Fruit fly (Drosophila melanogaster) whole organism, embryonic: ENCODE results near the gene CG31327.
A peak's percentile ranks its signal among the peaks of the same experiment; 100 is the strongest.

ENCODE experiments used
- CG11696 ChIP-seq: fragments of 200-800 bp; sonication (Bioruptor generic); IDR thresholded peaks from 2 replicates; pipeline ENCODE4 v1.3.6; 2022; ENCODE audit warnings: missing biosample characterization, missing genetic modification characterization
- CG12299 ChIP-seq: fragments of 200-800 bp; sonication (Bioruptor generic); optimal IDR thresholded peaks from 2 replicates; lab custom pipeline; 2018; ENCODE audit warnings: missing biosample characterization, mild to moderate bottlenecking, missing genetic modification characterization
- CG13624 ChIP-seq: fragments of 200-800 bp; sonication (Bioruptor generic); optimal IDR thresholded peaks from 2 replicates; lab custom pipeline; 2016; ENCODE audit warnings: missing biosample characterization, missing genetic modification characterization
- CG14860 ChIP-seq: fragments of 200-800 bp; sonication (Bioruptor generic); IDR thresholded peaks from 3 replicates; pipeline ENCODE4 v1.3.6; 2022; ENCODE audit warnings: missing biosample characterization, missing genetic modification characterization; ENCODE audit not compliant: partially characterized antibody
- CG15073 ChIP-seq: fragments of 200-800 bp; sonication (Bioruptor generic); optimal IDR thresholded peaks from 2 replicates; lab custom pipeline; 2016; ENCODE audit warnings: missing biosample characterization, missing genetic modification characterization
- CG17568 ChIP-seq: fragments of 200-800 bp; sonication (Bioruptor generic); optimal IDR thresholded peaks from 2 replicates; lab custom pipeline; 2018; ENCODE audit warnings: missing biosample characterization, mild to moderate bottlenecking, missing genetic modification characterization, moderate library complexity
- CG18476 ChIP-seq: fragments of 200-800 bp; sonication (Bioruptor generic); optimal IDR thresholded peaks from 2 replicates; lab custom pipeline; 2016; ENCODE audit warnings: missing biosample characterization, mild to moderate bottlenecking, missing genetic modification characterization
- CG34376 ChIP-seq: fragments of 200-800 bp; sonication (Bioruptor generic); optimal IDR thresholded peaks from 2 replicates; lab custom pipeline; 2018; ENCODE audit warnings: missing biosample characterization, mild to moderate bottlenecking, missing genetic modification characterization
- CG3726 ChIP-seq: fragments of 200-800 bp; sonication (Bioruptor generic); IDR thresholded peaks from 3 replicates; pipeline ENCODE4, ENCODE4 v1.3.6; 2022; ENCODE audit warnings: missing biosample characterization, missing genetic modification characterization
- CG3847 ChIP-seq: fragments of 200-800 bp; sonication (Bioruptor generic); IDR thresholded peaks from 2 replicates; pipeline ENCODE4 v1.3.6; 2022; ENCODE audit warnings: missing biosample characterization, missing genetic modification characterization
- CG4404 ChIP-seq: fragments of 200-800 bp; sonication (Bioruptor generic); IDR thresholded peaks from 2 replicates; pipeline ENCODE4 v1.3.6; 2022; ENCODE audit warnings: missing biosample characterization, missing genetic modification characterization
- CG6254 ChIP-seq: fragments of 200-800 bp; sonication (Bioruptor generic); optimal IDR thresholded peaks from 3 replicates; lab custom pipeline; 2017; ENCODE audit warnings: mild to moderate bottlenecking, missing biosample characterization, missing genetic modification reagents, missing genetic modification characterization
- CG6689 ChIP-seq: fragments of 200-800 bp; sonication (Bioruptor generic); IDR thresholded peaks from 2 replicates; pipeline ENCODE4 v1.3.6; 2022; ENCODE audit warnings: missing biosample characterization, missing genetic modification characterization
- CG7271 ChIP-seq: fragments of 200-800 bp; sonication (Bioruptor generic); optimal IDR thresholded peaks from 2 replicates; lab custom pipeline; 2018; ENCODE audit warnings: missing biosample characterization, mild to moderate bottlenecking, missing genetic modification characterization, moderate library complexity
- CG7928 ChIP-seq: fragments of 200-800 bp; sonication (Bioruptor generic); optimal IDR thresholded peaks from 2 replicates; lab custom pipeline; 2017; ENCODE audit warnings: missing biosample characterization, mild to moderate bottlenecking, missing genetic modification characterization
- CG9797 ChIP-seq: fragments of 200-800 bp; sonication (Bioruptor generic); optimal IDR thresholded peaks from 3 replicates; lab custom pipeline; 2018; ENCODE audit warnings: missing biosample characterization, mild to moderate bottlenecking, missing genetic modification characterization
- CG9932 ChIP-seq: fragments of 200-800 bp; sonication (Bioruptor generic); IDR thresholded peaks from 2 replicates; pipeline ENCODE4 v1.3.6; 2022; ENCODE audit warnings: missing biosample characterization, missing genetic modification characterization
- CTCF ChIP-seq: fragments of 200-800 bp; sonication (Bioruptor generic); optimal IDR thresholded peaks from 2 replicates; lab custom pipeline; 2017; ENCODE audit warnings: missing biosample characterization, mild to moderate bottlenecking, missing genetic modification characterization, moderate library complexity
- Dref ChIP-seq: fragments of 200-800 bp; sonication (Bioruptor generic); IDR thresholded peaks from 2 replicates; pipeline ENCODE4 v1.3.6; 2022; ENCODE audit warnings: missing biosample characterization, missing genetic modification characterization
- Ets65A ChIP-seq: fragments of 200-800 bp; sonication (Bioruptor generic); peaks from one replicate; lab custom pipeline; 2016; ENCODE audit warnings: missing biosample characterization, missing genetic modification characterization
- H15 ChIP-seq: fragments of 200-800 bp; sonication (Bioruptor generic); IDR thresholded peaks from 3 replicates; pipeline ENCODE4 v1.3.6; 2022; ENCODE audit warnings: missing biosample characterization, missing genetic modification characterization
- HmgD ChIP-seq: fragments of 200-800 bp; sonication (Bioruptor generic); optimal IDR thresholded peaks from 3 replicates; lab custom pipeline; 2016; ENCODE audit warnings: missing biosample characterization, missing genetic modification characterization
- HmgZ ChIP-seq: fragments of 200-800 bp; sonication (Bioruptor generic); optimal IDR thresholded peaks from 2 replicates; lab custom pipeline; 2018; ENCODE audit warnings: missing biosample characterization, mild to moderate bottlenecking, missing genetic modification characterization
- Jarid2 ChIP-seq: fragments of 200-800 bp; sonication (Bioruptor generic); optimal IDR thresholded peaks from 3 replicates; lab custom pipeline; 2017; ENCODE audit warnings: mild to moderate bottlenecking, missing biosample characterization, missing genetic modification reagents, missing genetic modification characterization
- NFAT ChIP-seq: fragments of 200-800 bp; sonication (Bioruptor generic); IDR thresholded peaks from 2 replicates; pipeline ENCODE4 v1.3.6; 2022; ENCODE audit warnings: missing biosample characterization, missing genetic modification characterization
- Sox102F ChIP-seq: fragments of 200-800 bp; sonication (Bioruptor generic); optimal IDR thresholded peaks from 2 replicates; lab custom pipeline; 2018; ENCODE audit warnings: missing biosample characterization, mild to moderate bottlenecking, missing genetic modification characterization, moderate library complexity
- Taf1 ChIP-seq: fragments of 200-800 bp; sonication (Bioruptor generic); IDR thresholded peaks from 2 replicates; pipeline ENCODE4 v1.3.6; 2022; ENCODE audit warnings: missing biosample characterization, missing genetic modification characterization
- ap ChIP-seq: fragments of 200-800 bp; sonication (Bioruptor generic); IDR thresholded peaks from 2 replicates; pipeline ENCODE4 v1.3.6; 2022; ENCODE audit warnings: missing biosample characterization, missing genetic modification characterization
- ase ChIP-seq: fragments of 200-800 bp; sonication (Bioruptor generic); IDR thresholded peaks from 3 replicates; pipeline ENCODE4 v1.3.6; 2022; ENCODE audit warnings: missing biosample characterization, missing genetic modification characterization
- ato ChIP-seq: fragments of 200-800 bp; sonication (Bioruptor generic); IDR thresholded peaks from 2 replicates; pipeline ENCODE4 v1.3.6; 2022; ENCODE audit warnings: missing biosample characterization, missing genetic modification characterization; ENCODE audit not compliant: partially characterized antibody
- bbx ChIP-seq: fragments of 200-800 bp; sonication (Bioruptor generic); IDR thresholded peaks from 2 replicates; pipeline ENCODE4 v1.3.6; 2022; ENCODE audit warnings: missing biosample characterization, missing genetic modification characterization; ENCODE audit not compliant: partially characterized antibody
- br ChIP-seq: fragments of >200 bp; optimal IDR thresholded peaks from 2 replicates; lab custom pipeline; 2017
- bsh ChIP-seq, 2 experiments: fragments of 200-800 bp; sonication (Bioruptor generic); optimal IDR thresholded peaks; 2 replicates each; lab custom pipeline; 2017 to 2018; ENCODE audit warnings: mild to moderate bottlenecking in 2 of 2, missing biosample characterization in 2 of 2, missing genetic modification characterization in 2 of 2, moderate library complexity in 1 of 2
- cas ChIP-seq: fragments of 200-800 bp; sonication (Bioruptor generic); IDR thresholded peaks from 2 replicates; pipeline ENCODE4 v1.3.6; 2022; ENCODE audit warnings: missing biosample characterization, missing genetic modification characterization
- cg ChIP-seq: fragments of 200-800 bp; sonication (Bioruptor generic); optimal IDR thresholded peaks from 3 replicates; lab custom pipeline; 2019; ENCODE audit warnings: missing biosample characterization, mild to moderate bottlenecking, missing genetic modification characterization, moderate library complexity
- chm ChIP-seq: fragments of 200-800 bp; sonication (Bioruptor generic); IDR thresholded peaks from 2 replicates; pipeline ENCODE4 v1.3.6; 2022; ENCODE audit warnings: missing biosample characterization, missing genetic modification characterization
- croc ChIP-seq: fragments of 200-800 bp; sonication (Bioruptor generic); conservative IDR thresholded peaks from 3 replicates; pipeline ENCODE4 v1.3.6; 2022; ENCODE audit warnings: missing biosample characterization, missing genetic modification characterization
- crp ChIP-seq, 2 experiments: fragments of 200-800 bp; sonication (Bioruptor generic); optimal IDR thresholded peaks; 2 replicates in 1 of 2; 3 replicates in 1 of 2; lab custom pipeline; 2017; ENCODE audit warnings: missing biosample characterization in 2 of 2, missing genetic modification characterization in 2 of 2, mild to moderate bottlenecking in 1 of 2, moderate library complexity in 1 of 2
- dmrt11E ChIP-seq: fragments of 200-800 bp; sonication (Bioruptor generic); optimal IDR thresholded peaks from 3 replicates; lab custom pipeline; 2018; ENCODE audit warnings: missing biosample characterization, mild to moderate bottlenecking, missing genetic modification characterization, moderate library complexity
- gro ChIP-seq: fragments of 200-800 bp; sonication (Bioruptor generic); optimal IDR thresholded peaks from 2 replicates; lab custom pipeline; 2016; ENCODE audit warnings: missing biosample characterization, missing genetic modification characterization
- inv ChIP-seq: fragments of 200-800 bp; sonication (Bioruptor generic); IDR thresholded peaks from 2 replicates; pipeline ENCODE4 v1.3.6; 2022; ENCODE audit warnings: missing biosample characterization, missing genetic modification characterization; ENCODE audit not compliant: partially characterized antibody
- jigr1 ChIP-seq: fragments of 200-800 bp; sonication (Bioruptor generic); IDR thresholded peaks from 3 replicates; pipeline ENCODE4 v1.3.6; 2022; ENCODE audit warnings: missing biosample characterization, missing genetic modification characterization
- kay ChIP-seq: fragments of 200-800 bp; sonication (Bioruptor generic); optimal IDR thresholded peaks from 2 replicates; lab custom pipeline; 2016; ENCODE audit warnings: missing biosample characterization, missing genetic modification characterization
- nerfin-2 ChIP-seq: fragments of 200-800 bp; sonication (Bioruptor generic); IDR thresholded peaks from 2 replicates; pipeline ENCODE4 v1.3.6; 2022; ENCODE audit warnings: missing biosample characterization, missing genetic modification characterization; ENCODE audit not compliant: partially characterized antibody
- odd ChIP-seq: fragments of 200-800 bp; sonication (Bioruptor generic); optimal IDR thresholded peaks from 2 replicates; lab custom pipeline; 2017; ENCODE audit warnings: missing biosample characterization, mild to moderate bottlenecking, missing genetic modification characterization
- onecut ChIP-seq: fragments of 200-800 bp; sonication (Bioruptor generic); IDR thresholded peaks from 2 replicates; pipeline ENCODE4 v1.3.6; 2022; ENCODE audit warnings: missing biosample characterization, missing genetic modification characterization
- pita ChIP-seq: fragments of 200-800 bp; sonication (Bioruptor generic); optimal IDR thresholded peaks from 2 replicates; lab custom pipeline; 2017; ENCODE audit warnings: missing biosample characterization, mild to moderate bottlenecking, missing genetic modification characterization
- salm ChIP-seq: fragments of 200-800 bp; sonication (Bioruptor generic); optimal IDR thresholded peaks from 2 replicates; lab custom pipeline; 2018; ENCODE audit warnings: missing biosample characterization, mild to moderate bottlenecking, missing genetic modification characterization
- sob ChIP-seq: fragments of 200-800 bp; sonication (Bioruptor generic); IDR thresholded peaks from 2 replicates; pipeline ENCODE4 v1.3.6; 2022; ENCODE audit warnings: missing biosample characterization, missing genetic modification characterization
- toy ChIP-seq: fragments of 200-800 bp; sonication (Bioruptor generic); IDR thresholded peaks from 2 replicates; pipeline ENCODE4 v1.3.6; 2022; ENCODE audit warnings: missing biosample characterization, missing genetic modification characterization

Gene CG31327

DNA sequence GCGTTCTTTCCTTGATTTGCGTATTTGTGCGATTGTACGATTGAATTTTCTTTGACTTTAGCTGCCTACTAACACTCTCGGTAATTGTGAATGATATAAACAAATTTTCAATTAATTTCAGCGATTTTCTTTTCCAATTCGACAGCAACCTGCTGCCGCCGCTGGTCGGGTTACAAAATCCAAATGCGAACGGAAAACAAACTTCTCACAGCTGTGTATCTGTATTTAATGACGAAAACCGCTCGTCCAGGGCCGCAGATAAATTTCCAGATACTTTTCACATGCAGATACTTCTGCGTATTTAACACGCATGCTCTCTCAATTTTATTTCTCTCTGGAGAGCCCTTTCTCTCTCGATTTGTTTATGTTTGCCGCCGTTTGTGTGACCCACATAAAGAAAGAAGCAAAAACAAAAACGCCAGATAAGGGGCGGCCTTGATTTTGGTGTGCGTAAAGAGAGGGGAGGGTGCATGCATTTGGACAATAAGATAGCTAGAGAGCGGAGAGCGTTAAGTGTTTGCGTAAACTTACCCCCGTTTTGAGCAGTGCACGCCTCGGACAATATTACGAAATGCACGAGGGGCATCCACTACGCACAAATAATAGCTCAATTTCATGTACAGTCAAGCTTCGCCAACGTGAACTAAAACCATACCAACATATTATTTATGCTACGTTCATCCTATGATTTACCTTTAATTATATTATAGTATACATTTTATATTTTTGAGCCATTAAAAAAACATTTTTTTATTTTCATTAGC is 51.7 kb downstream of the CG31327 start, which contains the start of gene CG12402 (continued):
- TF ChIP-seq CG18476 (GFP tag; lab: Kevin White, UChicago) (peak; percentile 73), onecut (GFP tag; lab: Robert Waterston, UW) (peak; percentile 83), HmgZ (tag; lab: Kevin White, UChicago) (peak; percentile 73), jigr1 (GFP tag; lab: Robert Waterston, UW) (no peak), CG17568 (GFP tag; lab: Kevin White, UChicago) (peak; percentile 99), kay (peak; percentile 76), ase (GFP tag; lab: Robert Waterston, UW) (peak; percentile 85; the same call in 2 of the 3 replicates), nerfin-2 (GFP tag; lab: Robert Waterston, UW) (no peak), croc (peak; percentile 61), odd (GFP tag; lab: Kevin White, UChicago) (peak; percentile 69), bbx (no peak), chm (GFP tag; lab: Robert Waterston, UW) (peak; percentile 90), cas (peak; percentile 69; the same call in 1 of the 2 replicates), CG12299 (tag; lab: Kevin White, UChicago) (peak; percentile 74), CG6689 (GFP tag; lab: Robert Waterston, UW) (peak; percentile 89), sob (GFP tag; lab: Robert Waterston, UW) (peak; percentile 79; the same call in 1 of the 2 replicates), pita (GFP tag; lab: Kevin White, UChicago) (no peak), dmrt11E (tag; lab: Kevin White, UChicago) (peak; percentile 73), br (lab: Kevin White, UChicago) (no peak), toy (0 out of 2 replicates have a peak, but pooled peaks have one; percentile 11), CG7928 (GFP tag; lab: Kevin White, UChicago) (peak; percentile 49), CG3847 (peak; percentile 61; the same call in 1 of the 2 replicates), CG9797 (GFP tag; lab: Kevin White, UChicago) (peak; percentile 11), Sox102F (GFP tag; lab: Kevin White, UChicago) (peak; percentile 90), CG6254 (GFP tag; lab: Kevin White, UChicago) (peak; percentile 84), CG15073 (no peak), CG4404 (GFP tag; lab: Robert Waterston, UW) (peak; percentile 29; the same call in 1 of the 2 replicates), CG34376 (peak; percentile 71), ato (GFP tag; lab: Robert Waterston, UW) (no peak), Ets65A (peak; percentile 95), cg (peak; percentile 84), bsh (GFP tag; optimal IDR thresholded peaks at IDR 0.05; lab: Kevin White, UChicago) (peak in 1 of 2 experiments; percentile 82), gro (GFP tag; lab: Kevin White, UChicago) (peak; percentile 24), NFAT (peak; percentile 64), CTCF (GFP tag; lab: Kevin White, UChicago) (peak; percentile 32), H15 (GFP tag; lab: Robert Waterston, UW) (peak; percentile 79), Dref (GFP tag; lab: Robert Waterston, UW) (no peak), crp (GFP tag; optimal IDR thresholded peaks at IDR 0.05; lab: Kevin White, UChicago) (no peak), CG14860 (GFP tag; lab: Robert Waterston, UW) (no peak), ap (GFP tag; lab: Robert Waterston, UW) (peak; percentile 83), CG7271 (tag; lab: Kevin White, UChicago) (peak; percentile 19), HmgD (peak; percentile 45), Taf1 (GFP tag; lab: Robert Waterston, UW) (peak; percentile 50; the same call in 1 of the 2 replicates), CG9932 (GFP tag; lab: Robert Waterston, UW) (peak; percentile 52), CG3726 (GFP tag; lab: Robert Waterston, UW) (peak; percentile 81; the same call in 2 of the 3 replicates), CG13624 (peak; percentile 10), inv (no peak), CG11696 (GFP tag; lab: Robert Waterston, UW) (peak; percentile 70), salm (tag; lab: Kevin White, UChicago) (peak; percentile 63), Jarid2 (GFP tag; lab: Kevin White, UChicago) (peak; percentile 11)
